Worm (Caenorhabditis elegans): Measurements from ENCODE around the gene wago-5.

wago-5 gene

DNA sequence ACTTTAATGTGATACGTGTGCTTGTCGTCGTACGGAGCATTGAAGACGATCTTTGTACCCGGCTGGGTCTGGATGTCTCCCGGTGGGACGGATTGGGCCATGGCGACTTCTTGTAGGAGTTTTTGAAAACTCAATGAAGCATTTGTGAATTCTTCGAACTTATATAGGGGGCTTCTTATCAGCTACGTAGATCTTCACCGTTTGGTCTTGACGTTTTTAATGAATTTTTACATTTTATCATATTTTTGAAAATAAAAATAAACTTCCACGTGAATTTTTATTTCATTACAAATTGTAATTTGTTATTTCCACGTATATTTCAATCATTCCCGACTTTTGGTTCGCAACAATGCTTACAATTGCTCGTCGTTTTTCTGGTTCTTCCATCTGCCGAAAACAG lies 5.1 kb downstream of the wago-5 start, which contains the start of the genes msp-64 and ZK1248.5:
Gene msp-64 (minus strand): TSS at position 101 of the 400 bp plus-strand sequence.
Gene ZK1248.5 (plus strand): TSS at position 285 of the 400 bp plus-strand sequence.
- TF ChIP-seq nhr-76 (tag; optimal IDR thresholded peaks at IDR 0.05) (no peak), zip-8 (tag; optimal IDR thresholded peaks at IDR 0.05) (no peak), nhr-2 (tag; optimal IDR thresholded peaks at IDR 0.05) (no peak), mls-2 (tag; optimal IDR thresholded peaks at IDR 0.05) (no peak), M03D4.4 (tag; optimal IDR thresholded peaks at IDR 0.05) (no peak), unc-39 (tag; optimal IDR thresholded peaks at IDR 0.05) (no peak), drap-1 (GFP tag; optimal IDR thresholded peaks at IDR 0.05) (no peak), unc-120 (tag; optimal IDR thresholded peaks at IDR 0.05; ENCODE audit: poor library complexity, severe bottlenecking) (no peak), ceh-39 (tag; optimal IDR thresholded peaks at IDR 0.05) (no peak), ham-2 (GFP tag; optimal IDR thresholded peaks at IDR 0.05) (no peak), mab-5 (tag; optimal IDR thresholded peaks at IDR 0.05) (no peak), flh-1 (GFP tag; optimal IDR thresholded peaks at IDR 0.05) (no peak)

DNA sequence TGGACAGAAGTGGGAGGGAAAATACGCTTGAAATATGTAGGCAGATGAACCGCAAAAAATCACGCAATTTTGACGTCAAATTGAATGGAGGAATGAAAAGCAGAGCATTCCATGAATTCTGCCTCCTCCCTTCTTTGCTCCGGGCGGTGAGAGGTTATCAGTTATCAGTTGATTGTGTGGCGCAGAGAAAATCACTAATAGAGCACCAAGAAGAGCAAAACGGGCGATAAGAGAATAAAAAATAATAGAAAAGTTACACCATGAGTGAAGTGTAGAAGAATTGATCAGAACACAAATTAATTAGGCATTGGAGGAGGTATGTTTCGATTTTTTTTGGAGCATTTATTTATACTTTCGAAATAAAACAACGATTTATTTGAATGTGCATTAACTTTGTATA lies 8.7 kb downstream of the wago-5 start:
- TF ChIP-seq nhr-76 (tag; optimal IDR thresholded peaks at IDR 0.05) (no peak), ceh-83 (GFP tag; optimal IDR thresholded peaks at IDR 0.05) (no peak), tbx-8 (GFP tag; optimal IDR thresholded peaks at IDR 0.05) (no peak), lin-32 (GFP tag; optimal IDR thresholded peaks at IDR 0.05) (no peak), mab-5 (tag; optimal IDR thresholded peaks at IDR 0.05) (no peak), lsy-2 (tag; optimal IDR thresholded peaks at IDR 0.05) (no peak), M03D4.4 (tag; optimal IDR thresholded peaks at IDR 0.05) (no peak), flh-1 (GFP tag; optimal IDR thresholded peaks at IDR 0.05) (no peak), ztf-11 (tag; optimal IDR thresholded peaks at IDR 0.05) (no peak), sptf-1 (tag; optimal IDR thresholded peaks at IDR 0.05) (no peak), elt-1 (tag; optimal IDR thresholded peaks at IDR 0.05; ENCODE audit: borderline replicate concordance, insufficient read depth) (no peak), drap-1 (GFP tag; optimal IDR thresholded peaks at IDR 0.05) (no peak), elt-3 (tag; optimal IDR thresholded peaks at IDR 0.05) (no peak)

DNA sequence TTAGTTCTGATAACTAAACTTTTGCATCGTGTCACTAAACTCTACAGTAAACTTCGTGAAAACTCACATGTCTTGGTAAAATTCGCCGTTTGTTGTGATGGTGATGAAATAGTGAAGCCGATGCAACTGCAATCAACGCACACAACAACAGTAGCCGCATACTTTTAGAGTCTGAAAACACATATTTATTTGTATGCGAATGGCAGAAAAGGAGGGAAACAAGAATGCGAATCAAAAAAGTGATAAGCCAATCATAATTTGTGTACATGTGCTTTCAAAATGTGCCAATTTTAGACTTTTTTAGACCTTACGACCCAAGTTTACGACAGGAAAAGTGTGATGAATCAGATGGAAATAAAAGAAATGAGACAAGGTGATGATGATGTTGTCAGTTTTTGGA lies 10.0 kb downstream of the wago-5 start, which contains the start of gene K05F1.10:
Gene K05F1.10 (minus strand): TSS at position 171 of the 400 bp plus-strand sequence.
- TF ChIP-seq unc-62 (GFP tag; optimal IDR thresholded peaks at IDR 0.05) (no peak), bed-3 (GFP tag; optimal IDR thresholded peaks at IDR 0.05) (no peak), ceh-83 (GFP tag; optimal IDR thresholded peaks at IDR 0.05) (no peak), mls-2 (tag; optimal IDR thresholded peaks at IDR 0.05) (no peak), unc-39 (tag; optimal IDR thresholded peaks at IDR 0.05) (no peak), elt-1 (tag; optimal IDR thresholded peaks at IDR 0.05; ENCODE audit: borderline replicate concordance, insufficient read depth) (no peak), nhr-28 (tag; optimal IDR thresholded peaks at IDR 0.05) (no peak), sem-2 (GFP tag; optimal IDR thresholded peaks at IDR 0.05) (no peak), ceh-39 (tag; optimal IDR thresholded peaks at IDR 0.05) (no peak), blmp-1 (tag; optimal IDR thresholded peaks at IDR 0.05) (no peak), mep-1 (tag; optimal IDR thresholded peaks at IDR 0.05) (no peak), lin-32 (GFP tag; optimal IDR thresholded peaks at IDR 0.05) (no peak), zip-8 (tag; optimal IDR thresholded peaks at IDR 0.05) (no peak)

DNA sequence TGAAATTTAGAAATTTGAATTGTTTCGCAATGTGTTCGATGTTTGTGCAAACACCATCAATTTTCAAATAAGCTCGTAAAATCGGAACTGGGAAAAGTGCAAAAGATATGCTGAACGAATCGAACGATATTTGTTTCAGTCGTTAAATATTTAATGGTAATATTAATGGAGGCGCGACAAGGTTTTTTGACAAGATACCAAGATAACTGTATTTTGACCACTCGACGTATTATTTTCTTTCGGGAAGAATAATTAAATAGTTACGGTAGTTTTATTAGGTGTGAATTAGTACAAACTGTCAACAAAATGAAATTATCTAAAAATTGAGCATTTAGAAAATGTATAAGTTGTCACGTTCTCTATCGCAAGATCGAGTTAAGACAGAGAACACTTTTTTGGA lies 11.0 kb downstream of the wago-5 start:
- TF ChIP-seq ceh-39 (tag; optimal IDR thresholded peaks at IDR 0.05) (no peak), zip-8 (tag; optimal IDR thresholded peaks at IDR 0.05) (peak; percentile 63)

- TF ChIP-seq unc-62 (GFP tag; optimal IDR thresholded peaks at IDR 0.05) = no peak
- no peak for TF ChIP-seq mab-5 (tag; optimal IDR thresholded peaks at IDR 0.05)
- TF ChIP-seq flh-1 (GFP tag; optimal IDR thresholded peaks at IDR 0.05) = no peak
- TF ChIP-seq mls-2 (tag; optimal IDR thresholded peaks at IDR 0.05) = no peak
- TF ChIP-seq nhr-237 (tag; optimal IDR thresholded peaks at IDR 0.05) = no peak
- no peak for TF ChIP-seq ceh-83 (GFP tag; optimal IDR thresholded peaks at IDR 0.05)
- TF ChIP-seq zip-8 (tag; optimal IDR thresholded peaks at IDR 0.05) = no peak
- TF ChIP-seq elt-3 (tag; optimal IDR thresholded peaks at IDR 0.05) = no peak
- TF ChIP-seq lin-13 (tag; optimal IDR thresholded peaks at IDR 0.05) = no peak
These were observed 14.2 kb downstream of the wago-5 start, which contains the start of the genes K05F1.9 and K05F1.1 for ce11 chrII:5801075-5801474. Gene K05F1.9 (minus strand): TSS chrII:5801175. Gene K05F1.1 (plus strand): TSS chrII:5801382.

DNA sequence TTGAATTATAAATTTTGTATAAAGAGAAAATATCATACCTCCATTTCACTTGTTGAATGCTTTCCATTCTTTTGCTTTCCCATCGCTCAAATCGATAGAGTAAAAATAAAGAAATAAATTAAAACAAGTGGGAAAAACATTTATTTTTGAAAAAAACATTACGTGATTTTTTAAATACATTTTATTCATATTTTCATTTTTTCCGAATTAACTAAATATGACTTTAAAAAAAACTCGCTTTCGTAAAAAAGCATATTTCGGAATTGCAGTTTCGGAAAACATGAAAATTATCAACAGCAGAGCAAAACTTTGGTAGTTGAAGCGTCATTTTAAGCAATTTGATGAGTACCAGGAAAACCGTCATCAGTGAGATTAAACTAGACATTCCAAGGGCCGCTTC lies 15.7 kb downstream of the wago-5 start, which contains the start of gene K05F1.8:
Gene K05F1.8 (minus strand): TSS at position 101 of the 400 bp plus-strand sequence.
- TF ChIP-seq ztf-11 (tag; optimal IDR thresholded peaks at IDR 0.05) (no peak), zip-8 (tag; optimal IDR thresholded peaks at IDR 0.05) (no peak), blmp-1 (tag; optimal IDR thresholded peaks at IDR 0.05) (no peak), unc-39 (tag; optimal IDR thresholded peaks at IDR 0.05) (no peak), nhr-28 (tag; optimal IDR thresholded peaks at IDR 0.05) (no peak), flh-1 (GFP tag; optimal IDR thresholded peaks at IDR 0.05) (no peak), mab-5 (tag; optimal IDR thresholded peaks at IDR 0.05) (no peak), sem-2 (GFP tag; optimal IDR thresholded peaks at IDR 0.05) (no peak), unc-62 (GFP tag; optimal IDR thresholded peaks at IDR 0.05) (no peak), drap-1 (GFP tag; optimal IDR thresholded peaks at IDR 0.05) (no peak), ceh-39 (tag; optimal IDR thresholded peaks at IDR 0.05) (no peak), mep-1 (tag; optimal IDR thresholded peaks at IDR 0.05) (no peak), nhr-237 (tag; optimal IDR thresholded peaks at IDR 0.05) (no peak)

Data from whole organism, mixed stage, embryonic.